Worm (Caenorhabditis elegans) whole organism, mixed stage, embryonic: ENCODE results near the gene T25D1.2.

Experiments
- flh-1 ChIP-seq: fragments of 200-800 bp; sonication (Bioruptor generic); optimal IDR thresholded peaks from 2 replicates; lab custom pipeline; 2018; ENCODE audit warnings: mild to moderate bottlenecking, missing genetic modification characterization, moderate library complexity, missing compliant biosample characterization
- ham-2 ChIP-seq: fragments of 200-800 bp; sonication (Bioruptor generic); optimal IDR thresholded peaks from 2 replicates; lab custom pipeline; 2018; ENCODE audit warnings: mild to moderate bottlenecking, missing genetic modification characterization, missing compliant biosample characterization
- nhr-237 ChIP-seq: fragments of 150-350 bp; optimal IDR thresholded peaks from 2 replicates; lab custom pipeline; 2014; ENCODE audit warnings: missing biosample characterization, missing genetic modification characterization
- pha-4 ChIP-seq: fragments of 150-350 bp; optimal IDR thresholded peaks from 2 replicates; lab custom pipeline; 2018; ENCODE audit warnings: missing biosample characterization, missing genetic modification reagents, missing genetic modification characterization
- snpc-4 ChIP-seq: fragments of 150-350 bp; optimal IDR thresholded peaks from 2 replicates; lab custom pipeline; 2014; ENCODE audit warnings: missing biosample characterization, missing genetic modification characterization
- unc-39 ChIP-seq: fragments of 150-350 bp; optimal IDR thresholded peaks from 2 replicates; lab custom pipeline; 2014; ENCODE audit warnings: missing biosample characterization, missing genetic modification characterization
- unc-62 ChIP-seq: fragments of 150-350 bp; optimal IDR thresholded peaks from 2 replicates; lab custom pipeline; 2014; ENCODE audit warnings: missing biosample characterization, missing genetic modification reagents, missing genetic modification characterization

DNA sequence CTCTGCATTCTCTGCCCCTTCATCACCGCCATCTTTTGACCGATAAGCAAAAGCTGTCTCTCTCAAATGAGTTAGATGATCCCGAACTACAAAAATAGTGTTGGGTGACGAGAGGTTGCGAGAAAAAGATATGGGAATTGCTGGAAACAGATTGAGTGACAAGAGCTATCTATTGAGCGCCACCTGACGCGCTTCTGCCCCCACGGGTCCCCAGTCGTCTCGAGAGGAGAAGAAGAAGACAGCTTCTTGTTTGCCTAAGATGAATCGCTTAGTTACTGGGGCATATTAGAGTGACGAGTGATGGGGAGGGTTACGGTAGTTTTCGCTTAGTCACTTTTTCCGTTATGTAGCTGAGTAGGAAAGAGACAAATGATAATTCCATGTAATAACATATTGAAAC lies 19.2 kb downstream of the T25D1.2 start:
- TF ChIP-seq pha-4 (tag; lab: Kevin White, UChicago) (no peak), unc-62 (peak; percentile 99), ham-2 (GFP tag; lab: Kevin White, UChicago) (no peak), nhr-237 (no peak), snpc-4 (tag; lab: Kevin White, UChicago) (no peak), flh-1 (GFP tag; lab: Kevin White, UChicago) (no peak), unc-39 (tag; lab: Kevin White, UChicago) (no peak)
